Worm (Caenorhabditis elegans) whole organism, young adult: ENCODE results near the gene R148.5.

Experiments used
- B0261.1 ChIP-seq: sonication (generic microtip); optimal IDR thresholded peaks from 2 replicates; lab custom pipeline; 2016; ENCODE audit warnings: mild to moderate bottlenecking, missing genetic modification characterization, moderate library complexity, missing compliant biosample characterization
- D2030.7 ChIP-seq: fragments of 200-800 bp; sonication (Bioruptor generic); IDR thresholded peaks from 2 replicates; pipeline ENCODE4 v1.3.6; 2022; ENCODE audit warnings: missing genetic modification reagents, missing genetic modification characterization, missing compliant biosample characterization
- F52B5.7 ChIP-seq: sonication (generic microtip); optimal IDR thresholded peaks from 2 replicates; lab custom pipeline; 2016; ENCODE audit warnings: mild to moderate bottlenecking, missing genetic modification characterization, missing compliant biosample characterization
- K11D2.4 ChIP-seq: fragments of 200-800 bp; sonication (Bioruptor generic); IDR thresholded peaks from 2 replicates; pipeline ENCODE4 v1.3.6; 2022; ENCODE audit warnings: missing genetic modification reagents, missing genetic modification characterization, missing compliant biosample characterization
- Y95B8A.8 ChIP-seq: fragments of 200-800 bp; sonication (Bioruptor generic); IDR thresholded peaks from 2 replicates; pipeline ENCODE4 v1.3.6; 2022; ENCODE audit warnings: missing genetic modification reagents, missing genetic modification characterization, missing compliant biosample characterization
- ama-1 ChIP-seq, 3 experiments: fragments of 150-350 bp in 1 of 3; sonication (generic microtip) in 2 of 3; optimal IDR thresholded peaks; 2 replicates each; lab custom pipeline; 2014 to 2018; ENCODE audit warnings: missing biosample characterization in 2 of 3, missing genetic modification characterization in 2 of 3, missing genetic modification reagents in 2 of 3
- bed-1 ChIP-seq: fragments of 200-800 bp; sonication (Bioruptor generic); IDR thresholded peaks from 2 replicates; pipeline ENCODE4 v1.3.6; 2022; ENCODE audit warnings: missing genetic modification reagents, missing genetic modification characterization, missing compliant biosample characterization
- ceh-79 ChIP-seq: sonication (generic microtip); optimal IDR thresholded peaks from 2 replicates; lab custom pipeline; 2017; ENCODE audit warnings: mild to moderate bottlenecking, missing genetic modification characterization, missing compliant biosample characterization
- die-1 ChIP-seq: sonication (generic microtip); optimal IDR thresholded peaks from 2 replicates; lab custom pipeline; 2016; ENCODE audit warnings: missing genotype, mild to moderate bottlenecking, missing genetic modification characterization, missing compliant biosample characterization
- dox-1 ChIP-seq: fragments of 200-800 bp; sonication (Bioruptor generic); IDR thresholded peaks from 2 replicates; pipeline ENCODE4 v1.3.6; 2022; ENCODE audit warnings: missing genetic modification reagents, missing genetic modification characterization, missing compliant biosample characterization
- dpff-1 ChIP-seq: sonication (generic microtip); optimal IDR thresholded peaks from 2 replicates; lab custom pipeline; 2017; ENCODE audit warnings: mild to moderate bottlenecking, missing genetic modification characterization, missing compliant biosample characterization
- egrh-3 ChIP-seq: fragments of 200-800 bp; sonication (Bioruptor generic); IDR thresholded peaks from 2 replicates; pipeline ENCODE4 v1.3.6; 2022; ENCODE audit warnings: missing genetic modification reagents, missing genetic modification characterization, missing compliant biosample characterization
- him-1 ChIP-seq: sonication (generic microtip); optimal IDR thresholded peaks from 2 replicates; lab custom pipeline; 2016; ENCODE audit warnings: missing genotype, missing genetic modification reagents, missing genetic modification characterization, missing compliant biosample characterization
- hmg-1.2 ChIP-seq: fragments of 200-800 bp; sonication (Bioruptor generic); IDR thresholded peaks from 2 replicates; pipeline ENCODE4 v1.3.6; 2022; ENCODE audit warnings: missing genetic modification reagents, missing genetic modification characterization, missing compliant biosample characterization
- hsf-1 ChIP-seq: fragments of 200-800 bp; sonication (Bioruptor generic); IDR thresholded peaks from 2 replicates; pipeline ENCODE4 v1.3.6; 2022; ENCODE audit warnings: missing genetic modification reagents, missing genetic modification characterization, missing compliant biosample characterization
- lin-26 ChIP-seq: fragments of 200-800 bp; sonication (Bioruptor generic); IDR thresholded peaks from 2 replicates; pipeline ENCODE4 v1.3.6; 2022; ENCODE audit warnings: missing genetic modification reagents, missing genetic modification characterization, missing compliant biosample characterization
- lin-35 ChIP-seq, 3 experiments: fragments of 150-350 bp in 2 of 3; sonication (generic microtip) in 1 of 3; optimal IDR thresholded peaks; 2 replicates each; lab custom pipeline; 2014 to 2018; ENCODE audit warnings: missing biosample characterization in 3 of 3, missing genetic modification characterization in 3 of 3, missing genetic modification reagents in 3 of 3
- lin-40 ChIP-seq: sonication (generic microtip); optimal IDR thresholded peaks from 2 replicates; lab custom pipeline; 2016; ENCODE audit warnings: missing genetic modification characterization, mild to moderate bottlenecking, missing compliant biosample characterization, missing genotype, missing genetic modification reagents
- mcd-1 ChIP-seq: fragments of 200-800 bp; sonication (Bioruptor generic); IDR thresholded peaks from 2 replicates; pipeline ENCODE4 v1.3.6; 2022; ENCODE audit warnings: missing genetic modification reagents, missing genetic modification characterization, missing compliant biosample characterization
- mel-28 ChIP-seq: sonication (generic microtip); optimal IDR thresholded peaks from 2 replicates; lab custom pipeline; 2016; ENCODE audit warnings: borderline replicate concordance, mild to moderate bottlenecking, missing genetic modification characterization, missing compliant biosample characterization
- mxl-1 ChIP-seq: sonication (generic microtip); optimal IDR thresholded peaks from 2 replicates; lab custom pipeline; 2016; ENCODE audit warnings: missing genetic modification characterization, missing compliant biosample characterization
- nhr-90 ChIP-seq: sonication (generic microtip); optimal IDR thresholded peaks from 2 replicates; lab custom pipeline; 2016; ENCODE audit warnings: missing genotype, mild to moderate bottlenecking, missing genetic modification characterization, missing compliant biosample characterization
- rec-8 ChIP-seq, 2 experiments: sonication (generic microtip); optimal IDR thresholded peaks; 2 replicates each; lab custom pipeline; 2016; ENCODE audit warnings: mild to moderate bottlenecking in 2 of 2, missing genetic modification characterization in 2 of 2, missing genetic modification reagents in 2 of 2, missing genotype in 2 of 2, missing biosample characterization in 1 of 2, missing compliant biosample characterization in 1 of 2, moderate library complexity in 1 of 2
- rpc-1 ChIP-seq, 2 experiments: fragments of 150-350 bp in 1 of 2; sonication (generic microtip) in 1 of 2; optimal IDR thresholded peaks; 2 replicates each; lab custom pipeline; 2014 to 2018; ENCODE audit warnings: missing biosample characterization in 1 of 2, missing genetic modification characterization in 1 of 2, missing genetic modification reagents in 1 of 2, missing genotype in 1 of 2
- sdz-38 ChIP-seq: sonication (generic microtip); optimal IDR thresholded peaks from 2 replicates; lab custom pipeline; 2016; ENCODE audit warnings: missing genotype, missing genetic modification characterization, missing compliant biosample characterization
- snpc-1.1 ChIP-seq: sonication (generic microtip); optimal IDR thresholded peaks from 2 replicates; lab custom pipeline; 2017; ENCODE audit warnings: missing genetic modification characterization, mild to moderate bottlenecking, missing compliant biosample characterization, antibody characterized with exemption, moderate library complexity, missing genotype, missing genetic modification reagents; ENCODE audit not compliant: insufficient read depth
- snpc-3.4 ChIP-seq: sonication (generic microtip); optimal IDR thresholded peaks from 2 replicates; lab custom pipeline; 2017; ENCODE audit warnings: missing genetic modification characterization, mild to moderate bottlenecking, missing compliant biosample characterization, antibody characterized with exemption, moderate library complexity, missing genotype, missing genetic modification reagents
- tbp1 ChIP-seq: fragments of 200-800 bp; sonication (Bioruptor generic); optimal IDR thresholded peaks from 2 replicates; lab custom pipeline; 2018; ENCODE audit warnings: mild to moderate bottlenecking, missing genetic modification characterization, missing compliant biosample characterization
- unc-130 ChIP-seq: sonication (generic microtip); optimal IDR thresholded peaks from 2 replicates; lab custom pipeline; 2016; ENCODE audit warnings: missing genetic modification reagents, missing genetic modification characterization, missing compliant biosample characterization
- zfh-2 ChIP-seq: fragments of 200-800 bp; sonication (Bioruptor generic); conservative IDR thresholded peaks from 2 replicates; pipeline ENCODE4 v1.3.6; 2022; ENCODE audit warnings: missing genetic modification reagents, missing genetic modification characterization, missing compliant biosample characterization
- ztf-18 ChIP-seq: sonication (generic microtip); optimal IDR thresholded peaks from 2 replicates; lab custom pipeline; 2016; ENCODE audit warnings: missing genotype, mild to moderate bottlenecking, missing genetic modification characterization, missing compliant biosample characterization
- ztf-22 ChIP-seq: fragments of 200-800 bp; sonication (Bioruptor generic); optimal IDR thresholded peaks from 2 replicates; lab custom pipeline; 2018; ENCODE audit warnings: mild to moderate bottlenecking, missing genetic modification characterization, moderate library complexity, missing compliant biosample characterization
- ztf-3 ChIP-seq: fragments of 200-800 bp; sonication (Bioruptor generic); optimal IDR thresholded peaks from 2 replicates; lab custom pipeline; 2018; ENCODE audit warnings: mild to moderate bottlenecking, missing genetic modification characterization, missing compliant biosample characterization
- ztf-6 ChIP-seq: fragments of 200-800 bp; sonication (Bioruptor generic); IDR thresholded peaks from 2 replicates; pipeline ENCODE4 v1.3.6; 2022; ENCODE audit warnings: missing genetic modification reagents, missing genetic modification characterization, missing compliant biosample characterization

R148.5 gene

DNA sequence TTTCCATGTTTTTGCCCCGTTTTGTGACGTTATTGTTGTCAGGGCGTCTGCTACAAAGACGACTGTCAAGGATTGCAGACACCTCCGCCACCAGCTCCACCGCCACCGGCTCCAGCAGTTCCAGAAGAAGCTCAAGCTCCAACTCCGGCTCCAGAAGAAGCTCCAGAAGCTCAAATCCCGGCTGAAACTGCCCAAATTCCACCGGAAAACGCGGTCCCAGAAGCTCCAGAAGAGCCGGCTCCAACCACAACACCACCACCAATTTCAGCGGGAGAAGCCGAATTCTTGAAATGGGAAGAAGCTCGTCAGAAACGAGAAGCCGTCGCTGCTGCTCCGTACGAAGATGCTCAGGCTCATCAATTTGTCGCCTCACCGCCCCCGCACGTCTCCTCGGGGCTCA is 11.3 kb downstream of the R148.5 start (continued):
- TF ChIP-seq sdz-38 (tag; lab: Kevin White, UChicago), result no peak
- no peak for TF ChIP-seq bed-1 (GFP tag; lab: Robert Waterston, UW)
- peak; percentile 69; the same call in 1 of the 2 replicates for TF ChIP-seq egrh-3 (GFP tag; lab: Robert Waterston, UW)
- TF ChIP-seq tbp1 (GFP tag; lab: Kevin White, UChicago), result no peak
- no peak for TF ChIP-seq mel-28 (tag; lab: Kevin White, UChicago)
- TF ChIP-seq mxl-1 (tag; lab: Kevin White, UChicago), result no peak
- no peak for TF ChIP-seq mcd-1 (GFP tag; lab: Robert Waterston, UW)
- TF ChIP-seq F52B5.7 (tag; lab: Kevin White, UChicago), result no peak
- no peak for TF ChIP-seq ztf-3
- TF ChIP-seq hsf-1 (GFP tag; lab: Robert Waterston, UW), result no peak
- TF ChIP-seq K11D2.4 (GFP tag; lab: Robert Waterston, UW), result no peak
- 0 out of 2 replicates have a peak, but pooled peaks have one; percentile 14 for TF ChIP-seq lin-26 (GFP tag; lab: Robert Waterston, UW)
- no peak for TF ChIP-seq ztf-22 (GFP tag; lab: Kevin White, UChicago)
- TF ChIP-seq ztf-18 (tag; lab: Kevin White, UChicago), result no peak
- TF ChIP-seq dox-1 (GFP tag; lab: Robert Waterston, UW), result 0 out of 2 replicates have a peak, but pooled peaks have one; percentile 28
- no peak for TF ChIP-seq nhr-90 (tag; lab: Kevin White, UChicago)

- TF ChIP-seq zfh-2 (GFP tag; lab: Robert Waterston, UW), result peak; percentile 66
- TF ChIP-seq Y95B8A.8 (GFP tag; lab: Robert Waterston, UW), result no peak
These were observed 14.4 kb downstream of the R148.5 start for ce11 chrIII:3179855-3180254.

ce11 chrIII:3183377-3183776 is 17.9 kb downstream of the R148.5 start, which contains the start of gene lmtr-5:
TSS of gene lmtr-5 (plus strand) at chrIII:3183677.
- no peak for TF ChIP-seq lin-40 (tag; lab: Kevin White, UChicago)
- no peak for TF ChIP-seq snpc-3.4 (tag; lab: Kevin White, UChicago)
- no peak for TF ChIP-seq ama-1 (optimal IDR thresholded peaks at IDR 0.05; lab: Kevin White, UChicago)
- no peak for TF ChIP-seq ama-1 (GFP tag; optimal IDR thresholded peaks at IDR 0.05; lab: Kevin White, UChicago)
- TF ChIP-seq mel-28 (tag; lab: Kevin White, UChicago), result no peak
- TF ChIP-seq dpff-1 (tag; lab: Kevin White, UChicago), result no peak
- TF ChIP-seq lin-35 (GFP tag; optimal IDR thresholded peaks at IDR 0.05; lab: Kevin White, UChicago), result no peak
- no peak for TF ChIP-seq dox-1 (GFP tag; lab: Robert Waterston, UW)
- TF ChIP-seq ztf-6, result no peak

DNA sequence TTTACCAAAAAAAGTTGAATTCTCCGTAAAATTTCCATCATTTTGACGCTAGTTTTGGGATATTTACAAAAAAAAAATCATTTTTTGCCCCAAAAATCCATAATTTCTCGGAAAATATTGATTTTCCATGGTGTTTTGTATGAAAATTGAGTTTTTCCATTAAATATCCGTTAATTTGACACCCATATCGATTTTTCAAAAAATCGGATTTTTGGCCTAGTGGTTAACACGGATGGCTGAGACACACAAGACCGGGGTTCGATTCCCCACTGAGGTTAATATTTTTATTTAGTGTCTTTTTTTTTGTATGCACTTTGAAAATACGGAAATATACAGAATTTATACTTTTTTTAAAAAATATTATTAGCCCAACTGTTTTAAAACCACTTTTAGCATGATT is 19.8 kb downstream of the R148.5 start:
- TF ChIP-seq rpc-1 (optimal IDR thresholded peaks at IDR 0.05; lab: Kevin White, UChicago) (no peak), rpc-1 (tag; optimal IDR thresholded peaks at IDR 0.05; lab: Kevin White, UChicago) (peak; percentile 64), unc-130 (GFP tag; lab: Kevin White, UChicago) (no peak), hmg-1.2 (GFP tag; lab: Robert Waterston, UW) (0 out of 2 replicates have a peak, but pooled peaks have one; percentile 20), B0261.1 (tag; lab: Kevin White, UChicago) (peak; percentile 50), tbp1 (GFP tag; lab: Kevin White, UChicago) (peak; percentile 76)

DNA sequence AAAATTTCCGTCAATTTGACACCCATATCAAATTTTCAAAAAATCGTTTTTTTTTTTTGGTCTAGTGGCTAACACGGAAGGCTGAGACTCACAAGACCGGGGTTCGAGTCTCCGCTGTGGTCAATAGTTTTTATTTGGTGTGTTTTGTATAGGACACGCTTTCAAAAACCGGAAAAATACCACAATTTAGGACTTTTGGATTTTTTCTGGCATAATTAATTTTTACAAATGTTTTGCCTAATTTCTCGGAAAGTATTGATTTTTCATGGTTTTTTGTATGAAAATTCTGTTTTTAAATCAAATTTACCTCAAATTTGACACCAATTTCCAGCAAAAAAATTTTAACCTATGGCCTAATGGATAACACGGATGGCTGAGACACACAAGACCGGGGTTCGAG is 20.5 kb downstream of the R148.5 start, which contains the start of gene mks-1:
TSS of gene mks-1 (plus strand) at position 301 of the 400 bp plus-strand sequence.
- no peak for TF ChIP-seq snpc-1.1 (tag; lab: Kevin White, UChicago)
- peak; percentile 71 for TF ChIP-seq tbp1 (GFP tag; lab: Kevin White, UChicago)
- TF ChIP-seq die-1 (tag; lab: Kevin White, UChicago), result no peak
- no peak for TF ChIP-seq ceh-79 (tag; lab: Kevin White, UChicago)
- TF ChIP-seq rec-8 (tag; optimal IDR thresholded peaks at IDR 0.05; lab: Kevin White, UChicago), result no peak
- peak; percentile 15 for TF ChIP-seq him-1 (tag; lab: Kevin White, UChicago)
- TF ChIP-seq D2030.7 (GFP tag; lab: Robert Waterston, UW), result no peak
